Worm (Caenorhabditis elegans): Measurements from ENCODE around the gene Y116A8C.40.

ce11 chrIV:17121058-17121773 is 29.6 kb downstream of the Y116A8C.40 start:
- TF ChIP-seq snpc-4 (tag; optimal IDR thresholded peaks at IDR 0.05) (no peak), cnd-1 (tag; optimal IDR thresholded peaks at IDR 0.05) (no peak), ces-1 (GFP tag; optimal IDR thresholded peaks at IDR 0.05) (peak; percentile 33), zip-8 (tag; optimal IDR thresholded peaks at IDR 0.05) (no peak), elt-1 (tag; optimal IDR thresholded peaks at IDR 0.05; ENCODE audit: borderline replicate concordance, insufficient read depth) (no peak), nhr-12 (tag; optimal IDR thresholded peaks at IDR 0.05) (no peak), unc-62 (GFP tag; optimal IDR thresholded peaks at IDR 0.05) (no peak), nhr-28 (tag; optimal IDR thresholded peaks at IDR 0.05) (no peak), lin-13 (tag; optimal IDR thresholded peaks at IDR 0.05) (no peak)

Data from whole organism, mixed stage, embryonic.